Worm (Caenorhabditis elegans): ENCODE data around the gene srh-283.

DNA sequence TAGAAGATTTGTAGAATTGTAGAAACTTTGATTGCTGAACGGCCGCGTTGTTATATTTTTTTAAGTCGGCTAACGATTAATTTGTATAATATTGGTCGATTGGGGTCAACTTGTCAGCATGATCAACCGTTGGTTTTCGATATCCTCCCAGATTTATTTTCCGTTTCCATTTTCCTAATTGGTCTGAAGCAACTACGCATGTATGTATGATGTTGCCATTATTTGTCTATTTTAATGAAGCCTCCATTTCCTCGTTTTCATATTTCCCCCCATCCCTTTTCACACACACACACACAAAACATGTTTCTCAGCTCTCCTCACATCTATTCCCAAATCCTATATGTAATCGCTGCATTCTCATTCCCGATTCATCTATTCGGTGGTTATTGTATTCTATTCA, 35.4 kb downstream of the srh-283 start, which contains the start of gene srh-287:
- TF ChIP-seq him-1 (tag; optimal IDR thresholded peaks at IDR 0.05) (no peak), dao-5 (tag; optimal IDR thresholded peaks at IDR 0.05) (no peak)

Data from whole organism, L4/young adult.